In genomic region chrX:12875649-12876048, ce11 we compare ENCODE assay signal across 5 worm cellular contexts.
TF ChIP-seq lines count a peak whose summit lies in the region.

No protein-coding gene starts in this region.

TF ChIP-seq in whole organism, L1 larva, 84 proteins besides CTCF, POLR2A, EP300 and RAD21 (continues in another document):
- TF ChIP-seq nhr-85 (tag; lab: Kevin White, UChicago) (peak; percentile 73), mdl-1 (tag; optimal IDR thresholded peaks at IDR 0.05; lab: Kevin White, UChicago) (peak in 1 of 2 experiments; percentile 69), fkh-8 (tag; optimal IDR thresholded peaks at IDR 0.05; lab: Kevin White, UChicago) (peak; percentile 54), aly-2 (tag; optimal IDR thresholded peaks at IDR 0.05; lab: Kevin White, UChicago) (no peak), lin-14 (GFP tag; optimal IDR thresholded peaks at IDR 0.05; lab: Kevin White, UChicago) (peak; percentile 41), grh-1 (GFP tag; IDR thresholded peaks at IDR 0.05; lab: Robert Waterston, UW) (no peak), unc-130 (tag; optimal IDR thresholded peaks at IDR 0.05; lab: Kevin White, UChicago) (peak; percentile 13), skn-1 (tag; optimal IDR thresholded peaks at IDR 0.05; lab: Kevin White, UChicago) (peak; percentile 18), C04F5.9 (tag; optimal IDR thresholded peaks at IDR 0.05; lab: Kevin White, UChicago) (no peak), ces-1 (GFP tag; optimal IDR thresholded peaks at IDR 0.05; lab: Kevin White, UChicago) (no peak), hlh-17 (GFP tag; optimal IDR thresholded peaks at IDR 0.05; lab: Kevin White, UChicago; ENCODE audit: borderline replicate concordance) (no peak), efl-1 (optimal IDR thresholded peaks at IDR 0.05; lab: Kevin White, UChicago) (no peak), efl-1 (GFP tag; optimal IDR thresholded peaks at IDR 0.05 in 1 of 2; lab: Kevin White, UChicago) (peak in 1 of 2 experiments; percentile 28), nhr-20 (tag; optimal IDR thresholded peaks at IDR 0.05; lab: Kevin White, UChicago) (peak; percentile 50), elt-2 (tag; optimal IDR thresholded peaks at IDR 0.05; lab: Kevin White, UChicago) (peak; percentile 34), fkh-10 (GFP tag; optimal IDR thresholded peaks at IDR 0.05; lab: Kevin White, UChicago) (peak; percentile 17), ztf-4 (tag; optimal IDR thresholded peaks at IDR 0.05; lab: Kevin White, UChicago) (peak; percentile 23), snu-23 (GFP tag; optimal IDR thresholded peaks at IDR 0.05; lab: Kevin White, UChicago) (peak; percentile 6)

TF ChIP-seq in whole organism, L2 larva, 48 proteins besides CTCF, POLR2A, EP300 and RAD21:
- TF ChIP-seq nhr-21 (tag; optimal IDR thresholded peaks at IDR 0.05; lab: Kevin White, UChicago) (no peak), egl-27 (tag; optimal IDR thresholded peaks at IDR 0.05; lab: Kevin White, UChicago) (no peak), nhr-129 (tag; optimal IDR thresholded peaks at IDR 0.05; lab: Kevin White, UChicago) (peak; percentile 87), F13H6.1 (tag; optimal IDR thresholded peaks at IDR 0.05; lab: Kevin White, UChicago) (peak; percentile 14), alr-1 (tag; optimal IDR thresholded peaks at IDR 0.05; lab: Kevin White, UChicago) (no peak), ZK546.5 (tag; optimal IDR thresholded peaks at IDR 0.05; lab: Kevin White, UChicago) (no peak), sma-9 (GFP tag; optimal IDR thresholded peaks at IDR 0.05; lab: Kevin White, UChicago) (peak; percentile 68), sma-9 (tag; optimal IDR thresholded peaks at IDR 0.05; lab: Kevin White, UChicago) (no peak), ztf-11 (tag; optimal IDR thresholded peaks at IDR 0.05; lab: Kevin White, UChicago) (no peak), lin-11 (tag; optimal IDR thresholded peaks at IDR 0.05; lab: Kevin White, UChicago) (no peak), C34F6.9 (tag; optimal IDR thresholded peaks at IDR 0.05; lab: Kevin White, UChicago) (no peak), lsy-2 (tag; optimal IDR thresholded peaks at IDR 0.05; lab: Kevin White, UChicago) (peak in 1 of 2 experiments; percentile 44), sma-3 (GFP tag; optimal IDR thresholded peaks at IDR 0.05; lab: Kevin White, UChicago) (no peak), nhr-237 (tag; optimal IDR thresholded peaks at IDR 0.05; lab: Kevin White, UChicago) (no peak)

TF ChIP-seq in whole organism, L3 larva, 47 proteins besides CTCF, POLR2A, EP300 and RAD21:
- peak; percentile 17 for TF ChIP-seq nfya-1 (tag; optimal IDR thresholded peaks at IDR 0.05; lab: Kevin White, UChicago; ENCODE audit: insufficient read depth)
- TF ChIP-seq skn-1 (tag; optimal IDR thresholded peaks at IDR 0.05; lab: Kevin White, UChicago), result no peak
- TF ChIP-seq pqm-1 (tag; optimal IDR thresholded peaks at IDR 0.05; lab: Kevin White, UChicago), result peak; percentile 53
- TF ChIP-seq elt-2 (tag; optimal IDR thresholded peaks at IDR 0.05; lab: Kevin White, UChicago), result peak; percentile 50
TF ChIP-seq in whole organism, L3 larva: peak in this region for 3.

TF ChIP-seq in whole organism, L4 larva, 104 proteins besides CTCF, POLR2A, EP300 and RAD21:
- TF ChIP-seq nhr-25 (tag; optimal IDR thresholded peaks at IDR 0.05; lab: Kevin White, UChicago; ENCODE audit: borderline replicate concordance, insufficient read depth) (no peak), T26A8.4 (GFP tag; IDR thresholded peaks at IDR 0.05; lab: Robert Waterston, UW) (no peak), unc-62 (GFP tag; optimal IDR thresholded peaks at IDR 0.05 in 1 of 2; lab: Kevin White, UChicago) (peak in 1 of 2 experiments; percentile 71), unc-62 (tag; optimal IDR thresholded peaks at IDR 0.05; lab: Kevin White, UChicago) (no peak), dmd-6 (GFP tag; IDR thresholded peaks at IDR 0.05; lab: Robert Waterston, UW) (peak; percentile 44), daf-16 (GFP tag; optimal IDR thresholded peaks at IDR 0.05; lab: Kevin White, UChicago) (no peak), daf-16 (tag; optimal IDR thresholded peaks at IDR 0.05; lab: Kevin White, UChicago) (peak; percentile 33), R02D3.7 (tag; optimal IDR thresholded peaks at IDR 0.05; lab: Kevin White, UChicago) (no peak), php-3 (GFP tag; IDR thresholded peaks at IDR 0.05; lab: Robert Waterston, UW) (0 out of 2 replicates have a peak, but pooled peaks have one; percentile 37), aha-1 (tag; lab: Kevin White, UChicago) (peak; percentile 78), mdl-1 (tag; optimal IDR thresholded peaks at IDR 0.05; lab: Kevin White, UChicago) (peak in 1 of 2 experiments; percentile 54), mxl-3 (GFP tag; optimal IDR thresholded peaks at IDR 0.05; lab: Kevin White, UChicago) (peak; percentile 9), hlh-30 (tag; optimal IDR thresholded peaks at IDR 0.05; lab: Kevin White, UChicago; ENCODE audit: insufficient read depth) (peak; percentile 87), pha-4 (GFP tag; IDR thresholded peaks at IDR 0.05; lab: Robert Waterston, UW) (no peak), pha-4 (tag; optimal IDR thresholded peaks at IDR 0.05; lab: Kevin White, UChicago) (no peak), hlh-11 (tag; optimal IDR thresholded peaks at IDR 0.05; lab: Kevin White, UChicago) (peak; percentile 40), hif-1 (tag; optimal IDR thresholded peaks at IDR 0.05; lab: Kevin White, UChicago) (peak in 1 of 2 experiments; percentile 33), pqm-1 (tag; optimal IDR thresholded peaks at IDR 0.05; lab: Kevin White, UChicago) (peak; percentile 8)

TF ChIP-seq in whole organism, young adult, 124 proteins besides CTCF, POLR2A, EP300 and RAD21:
- no peak for TF ChIP-seq F10E7.11 (tag; optimal IDR thresholded peaks at IDR 0.05; lab: Kevin White, UChicago)
- TF ChIP-seq ekl-4 (GFP tag; IDR thresholded peaks at IDR 0.05; lab: Robert Waterston, UW), result 0 out of 2 replicates have a peak, but pooled peaks have one; percentile 11
- TF ChIP-seq cebp-1 (GFP tag; IDR thresholded peaks at IDR 0.05; lab: Robert Waterston, UW), result peak; percentile 52; the same call in 1 of the 2 replicates
- peak; percentile 60 for TF ChIP-seq cebp-1 (tag; optimal IDR thresholded peaks at IDR 0.05; lab: Kevin White, UChicago)
